Worm (Caenorhabditis elegans): ENCODE results near the gene K07D4.2.

The K07D4.2 gene

ce11 chrII:4049672-4050071 lies 4.4 kb upstream of the K07D4.2 start:
- TF ChIP-seq cebp-1 (GFP tag; IDR thresholded peaks at IDR 0.05) (peak; percentile 69), cebp-1 (tag; optimal IDR thresholded peaks at IDR 0.05) (peak; percentile 20), hmg-1.2 (GFP tag; IDR thresholded peaks at IDR 0.05) (peak; percentile 97), nfyb-1 (GFP tag; IDR thresholded peaks at IDR 0.05) (peak; percentile 83), attf-3 (GFP tag; conservative IDR thresholded peaks at IDR 0.05) (peak; percentile 45; the same call in 1 of the 2 replicates), aptf-2 (GFP tag; conservative IDR thresholded peaks at IDR 0.05) (0 out of 2 replicates have a peak, but pooled peaks have one; percentile 24), nhr-80 (tag; optimal IDR thresholded peaks at IDR 0.05) (peak; percentile 7), F33H1.4 (GFP tag; IDR thresholded peaks at IDR 0.05) (peak; percentile 55; the same call in 1 of the 2 replicates), let-526 (GFP tag; IDR thresholded peaks at IDR 0.05) (0 out of 2 replicates have a peak, but pooled peaks have one; percentile 50), egrh-3 (GFP tag; IDR thresholded peaks at IDR 0.05) (peak; percentile 54; the same call in 1 of the 2 replicates), ztf-28 (GFP tag; IDR thresholded peaks at IDR 0.05) (0 out of 2 replicates have a peak, but pooled peaks have one; percentile 37), dox-1 (GFP tag; IDR thresholded peaks at IDR 0.05) (peak; percentile 91), lin-54 (GFP tag; optimal IDR thresholded peaks at IDR 0.05) (peak; percentile 34), ceh-91 (GFP tag; IDR thresholded peaks at IDR 0.05) (0 out of 2 replicates have a peak, but pooled peaks have one; percentile 33), K11D2.4 (GFP tag; IDR thresholded peaks at IDR 0.05) (peak; percentile 85), lir-1 (GFP tag; conservative IDR thresholded peaks at IDR 0.05) (peak; percentile 55; the same call in 1 of the 2 replicates), Y67H2A.10 (GFP tag; conservative IDR thresholded peaks at IDR 0.05) (peak; percentile 78), lin-40 (tag; optimal IDR thresholded peaks at IDR 0.05) (peak; percentile 18), let-607 (tag; optimal IDR thresholded peaks at IDR 0.05) (peak in 1 of 2 experiments; percentile 55), mcd-1 (GFP tag; IDR thresholded peaks at IDR 0.05) (peak; percentile 85), rcor-1 (GFP tag; IDR thresholded peaks at IDR 0.05) (peak; percentile 44), C06A6.2 (GFP tag; conservative IDR thresholded peaks at IDR 0.05) (0 out of 2 replicates have a peak, but pooled peaks have one; percentile 18), pbrm-1 (GFP tag; IDR thresholded peaks at IDR 0.05) (peak; percentile 60; the same call in 1 of the 2 replicates), ceh-100 (GFP tag; IDR thresholded peaks at IDR 0.05) (0 out of 2 replicates have a peak, but pooled peaks have one; percentile 40), attf-5 (GFP tag; optimal IDR thresholded peaks at IDR 0.05) (peak; percentile 32), bed-2 (GFP tag; IDR thresholded peaks at IDR 0.05) (peak; percentile 74), Y53G8AR.9 (GFP tag; conservative IDR thresholded peaks at IDR 0.05) (peak; percentile 47; the same call in 1 of the 2 replicates), ztf-26 (tag; optimal IDR thresholded peaks at IDR 0.05) (peak; percentile 5)

ce11 chrII:4047839-4048440 lies 2.6 kb upstream of the K07D4.2 start:
- TF ChIP-seq Y79H2A.3 (GFP tag; conservative IDR thresholded peaks at IDR 0.05): peak; percentile 87; the same call in 1 of the 2 replicates
- TF ChIP-seq lin-40 (tag; optimal IDR thresholded peaks at IDR 0.05): peak; percentile 77
- TF ChIP-seq egl-18 (GFP tag; IDR thresholded peaks at IDR 0.05): peak; percentile 98
- peak; percentile 69 for TF ChIP-seq lsl-1 (GFP tag; optimal IDR thresholded peaks at IDR 0.05)
- peak; percentile 99 for TF ChIP-seq nhr-120 (GFP tag; IDR thresholded peaks at IDR 0.05)
- peak; percentile 40 for TF ChIP-seq ceh-27 (GFP tag; optimal IDR thresholded peaks at IDR 0.05)
- TF ChIP-seq attf-5 (GFP tag; optimal IDR thresholded peaks at IDR 0.05): peak; percentile 66
- peak; percentile 89 for TF ChIP-seq lin-26 (GFP tag; IDR thresholded peaks at IDR 0.05)
- TF ChIP-seq ceh-91 (GFP tag; IDR thresholded peaks at IDR 0.05): peak; percentile 97
- peak; percentile 57 to 89 for TF ChIP-seq let-607 (tag; optimal IDR thresholded peaks at IDR 0.05)
- peak; percentile 98 for TF ChIP-seq madf-3 (GFP tag; IDR thresholded peaks at IDR 0.05)
- peak; percentile 98 for TF ChIP-seq bed-2 (GFP tag; IDR thresholded peaks at IDR 0.05)
- TF ChIP-seq mcd-1 (GFP tag; IDR thresholded peaks at IDR 0.05): peak; percentile 99
- TF ChIP-seq somi-1 (GFP tag; optimal IDR thresholded peaks at IDR 0.05): peak; percentile 50
- 0 out of 2 replicates have a peak, but pooled peaks have one; percentile 82 for TF ChIP-seq ceh-58 (GFP tag; IDR thresholded peaks at IDR 0.05)
- TF ChIP-seq ztf-6 (GFP tag; IDR thresholded peaks at IDR 0.05): peak; percentile 98
- peak; percentile 89 for TF ChIP-seq attf-3 (GFP tag; conservative IDR thresholded peaks at IDR 0.05)
- peak; percentile 76; the same call in 1 of the 2 replicates for TF ChIP-seq ceh-40 (GFP tag; IDR thresholded peaks at IDR 0.05)
- TF ChIP-seq hmg-1.2 (GFP tag; IDR thresholded peaks at IDR 0.05): peak; percentile 100
- TF ChIP-seq madf-6 (GFP tag; IDR thresholded peaks at IDR 0.05): peak; percentile 98
- TF ChIP-seq Y53G8AR.9 (GFP tag; conservative IDR thresholded peaks at IDR 0.05): peak; percentile 100
- peak; percentile 55 for TF ChIP-seq ztf-26 (tag; optimal IDR thresholded peaks at IDR 0.05)
- peak; percentile 98 for TF ChIP-seq lag-1 (GFP tag; IDR thresholded peaks at IDR 0.05)
- peak; percentile 96 for TF ChIP-seq Y95B8A.8 (GFP tag; IDR thresholded peaks at IDR 0.05)
- TF ChIP-seq nfyb-1 (GFP tag; IDR thresholded peaks at IDR 0.05): peak; percentile 99
- peak; percentile 97 for TF ChIP-seq ztf-28 (GFP tag; IDR thresholded peaks at IDR 0.05)
- TF ChIP-seq dox-1 (GFP tag; IDR thresholded peaks at IDR 0.05): peak; percentile 99
- TF ChIP-seq aptf-2 (GFP tag; conservative IDR thresholded peaks at IDR 0.05): peak; percentile 94
- TF ChIP-seq ekl-4 (GFP tag; IDR thresholded peaks at IDR 0.05): peak; percentile 98
- peak; percentile 35 for TF ChIP-seq athp-1 (tag; optimal IDR thresholded peaks at IDR 0.05)
